Worm (Caenorhabditis elegans) whole organism, L1 larva: ENCODE measurements around the gene vha-2.

Source experiments
- C34B4.2 ChIP-seq: sonication (generic microtip); optimal IDR thresholded peaks from 2 replicates; lab custom pipeline; 2017; ENCODE audit warnings: mild to moderate bottlenecking, missing genetic modification characterization, missing compliant biosample characterization
- ama-1 ChIP-seq: fragments of 150-350 bp; optimal IDR thresholded peaks from 2 replicates; lab custom pipeline; 2014
- ceh-82 ChIP-seq, 3 experiments: fragments of 150-350 bp in 1 of 3; sonication (generic microtip) in 2 of 3; optimal IDR thresholded peaks; 2 replicates each; lab custom pipeline; 2014 to 2017; ENCODE audit warnings: missing biosample characterization in 3 of 3, missing genetic modification characterization in 3 of 3
- fkh-4 ChIP-seq: sonication (generic microtip); optimal IDR thresholded peaks from 2 replicates; lab custom pipeline; 2016; ENCODE audit warnings: missing compliant biosample characterization, missing genetic modification characterization, borderline replicate concordance
- lin-35 ChIP-seq, 2 experiments: fragments of 150-350 bp; optimal IDR thresholded peaks; 2 replicates each; lab custom pipeline; 2014; ENCODE audit warnings: missing biosample characterization in 2 of 2, missing genetic modification characterization in 2 of 2, missing genetic modification reagents in 2 of 2
- mep-1 ChIP-seq: fragments of 150-350 bp; optimal IDR thresholded peaks from 2 replicates; lab custom pipeline; 2014; ENCODE audit warnings: missing biosample characterization, missing genetic modification characterization
- nhr-12 ChIP-seq: sonication (generic microtip); optimal IDR thresholded peaks from 2 replicates; lab custom pipeline; 2017; ENCODE audit warnings: missing biosample characterization, missing genetic modification characterization
- pqm-1 ChIP-seq: sonication (generic microtip); optimal IDR thresholded peaks from 3 replicates; lab custom pipeline; 2017; ENCODE audit warnings: missing biosample characterization, missing genetic modification characterization
- tbx-2 ChIP-seq: sonication (generic microtip); optimal IDR thresholded peaks from 2 replicates; lab custom pipeline; 2016; ENCODE audit warnings: missing genetic modification characterization, missing compliant biosample characterization
- zag-1 ChIP-seq: fragments of 150-350 bp; optimal IDR thresholded peaks from 2 replicates; lab custom pipeline; 2014; ENCODE audit warnings: missing biosample characterization, missing genetic modification characterization

- no peak for TF ChIP-seq nhr-12 (tag; lab: Kevin White, UChicago)
- no peak for TF ChIP-seq fkh-4 (tag; lab: Kevin White, UChicago)
- no peak for TF ChIP-seq tbx-2
- no peak for TF ChIP-seq mep-1 (tag; lab: Kevin White, UChicago)
- no peak for TF ChIP-seq C34B4.2
- TF ChIP-seq lin-35 (GFP tag; optimal IDR thresholded peaks at IDR 0.05; lab: Kevin White, UChicago), result no peak
- TF ChIP-seq zag-1, result no peak
- TF ChIP-seq ceh-82 (tag; optimal IDR thresholded peaks at IDR 0.05; lab: Kevin White, UChicago), result no peak
- no peak for TF ChIP-seq pqm-1 (tag; lab: Kevin White, UChicago)
- no peak for TF ChIP-seq ama-1
Observed at ce11 chrIII:9758848-9759247, 23.1 kb upstream of the vha-2 start, which contains the start of gene rmd-1.
